Worm (Caenorhabditis elegans) whole organism, late embryonic: ENCODE measurements around the gene srx-65.

Experiments
- ceh-9 ChIP-seq: sonication (generic microtip); optimal IDR thresholded peaks from 2 replicates; lab custom pipeline; 2016; ENCODE audit warnings: mild to moderate bottlenecking, missing genetic modification characterization, inconsistent platforms, missing compliant biosample characterization
- fkh-6 ChIP-seq: sonication (generic microtip); optimal IDR thresholded peaks from 2 replicates; lab custom pipeline; 2016; ENCODE audit warnings: missing genetic modification characterization, missing compliant biosample characterization
- lim-6 ChIP-seq: sonication (generic microtip); optimal IDR thresholded peaks from 2 replicates; lab custom pipeline; 2016; ENCODE audit warnings: missing genetic modification characterization, missing compliant biosample characterization
- pat-9 ChIP-seq: fragments of 200-800 bp; sonication (Bioruptor generic); optimal IDR thresholded peaks from 2 replicates; lab custom pipeline; 2018; ENCODE audit warnings: mild to moderate bottlenecking, missing genetic modification characterization, moderate library complexity, missing compliant biosample characterization

- TF ChIP-seq fkh-6 (tag; lab: Kevin White, UChicago) = no peak
- no peak for TF ChIP-seq ceh-9 (tag; lab: Kevin White, UChicago)
- no peak for TF ChIP-seq pat-9 (tag; lab: Kevin White, UChicago)
- no peak for TF ChIP-seq lim-6
These were observed 35.9 kb downstream of the srx-65 start, which contains the start of gene cyp-34A5 for ce11 chrV:3957608-3958007.
